Fruit fly (Drosophila melanogaster) whole organism, wandering third instar larva: ENCODE data around the gene CG15545.

Experiments used
- Abd-B ChIP-seq: fragments of >200 bp; optimal IDR thresholded peaks from 2 replicates; lab custom pipeline; 2017; ENCODE audit warnings: missing biosample characterization, missing genetic modification characterization
- Dif ChIP-seq: fragments of 200-275, 200-300 bp; sonication (Bioruptor generic); optimal IDR thresholded peaks from 2 replicates; lab custom pipeline; 2018; ENCODE audit warnings: missing biosample characterization, missing genetic modification characterization; ENCODE audit not compliant: partially characterized antibody
- HLH106 ChIP-seq: fragments of 200-800 bp; optimal IDR thresholded peaks from 3 replicates; lab custom pipeline; 2019; ENCODE audit warnings: missing biosample characterization, mild to moderate bottlenecking, missing genetic modification characterization, moderate library complexity
- Hnf4 ChIP-seq: fragments of 200-800 bp; sonication (Bioruptor generic); optimal IDR thresholded peaks from 2 replicates; lab custom pipeline; 2016; ENCODE audit warnings: missing biosample characterization, mild to moderate bottlenecking, missing genetic modification characterization
- Mio ChIP-seq: sonication (Bioruptor generic); optimal IDR thresholded peaks from 2 replicates; lab custom pipeline; 2016; ENCODE audit warnings: missing biosample characterization, missing genetic modification characterization
- pan ChIP-seq: fragments of >200 bp; optimal IDR thresholded peaks from 2 replicates; lab custom pipeline; 2017
- psq ChIP-seq: fragments of 200-800 bp; sonication (Bioruptor generic); optimal IDR thresholded peaks from 3 replicates; lab custom pipeline; 2017; ENCODE audit warnings: missing biosample characterization, mild to moderate bottlenecking, missing genetic modification characterization, moderate library complexity
- sage ChIP-seq: fragments of 200-800 bp; sonication (Bioruptor generic); optimal IDR thresholded peaks from 2 replicates; lab custom pipeline; 2016; ENCODE audit warnings: missing biosample characterization, mild to moderate bottlenecking, missing genetic modification characterization
- usp ChIP-seq: fragments of >200 bp; optimal IDR thresholded peaks from 2 replicates; lab custom pipeline; 2017; ENCODE audit warnings: missing biosample characterization, missing genetic modification characterization
- woc ChIP-seq: sonication (Bioruptor generic); optimal IDR thresholded peaks from 2 replicates; lab custom pipeline; 2016; ENCODE audit warnings: missing biosample characterization, mild to moderate bottlenecking, missing genetic modification characterization

dm6 chr3R:30909840-30910239 is 37.7 kb upstream of the CG15545 start:
- TF ChIP-seq Hnf4 (GFP tag; lab: Kevin White, UChicago) (no peak), usp (GFP tag; lab: Kevin White, UChicago) (no peak), HLH106 (tag; lab: Kevin White, UChicago) (no peak), sage (GFP tag; lab: Kevin White, UChicago) (no peak), Mio (no peak), Abd-B (no peak), Dif (GFP tag; lab: Kevin White, UChicago) (no peak), pan (lab: Kevin White, UChicago) (no peak), woc (no peak), psq (GFP tag; lab: Kevin White, UChicago) (no peak)
